Worm (Caenorhabditis elegans): ENCODE measurements around the gene F18C5.5.

Gene F18C5.5

DNA sequence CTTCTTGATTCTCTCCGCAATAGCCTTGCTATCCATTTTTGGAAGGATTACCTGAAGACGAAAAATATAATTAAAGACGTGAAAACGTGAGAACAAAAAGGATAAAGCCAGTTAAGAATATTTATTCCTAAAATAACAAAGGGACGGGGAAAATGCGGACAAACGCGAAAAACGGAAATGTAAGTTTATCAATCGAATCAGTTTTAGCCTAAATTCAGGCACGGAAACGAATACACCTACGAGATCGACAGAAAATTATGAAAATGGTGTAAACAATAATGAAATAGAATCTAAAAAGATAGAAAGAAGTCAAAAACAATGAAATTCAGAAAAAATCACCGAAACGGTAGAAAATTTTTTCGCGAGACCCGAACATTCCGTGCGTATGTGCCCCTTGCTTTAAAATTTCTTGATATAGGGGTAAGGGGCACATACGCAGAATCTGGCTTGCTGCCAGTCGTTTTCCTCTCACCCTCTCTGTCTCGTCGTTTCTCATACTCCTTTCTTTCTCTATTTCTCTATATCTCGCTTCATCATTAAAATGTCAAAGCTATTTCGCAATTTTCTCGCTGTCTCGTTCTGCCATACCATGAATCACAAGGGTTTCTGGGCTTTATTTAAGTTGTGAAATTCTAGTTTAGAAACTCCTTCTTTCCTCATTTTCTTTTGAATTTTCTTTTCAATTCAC is 22.2 kb upstream of the F18C5.5 start, which contains the start of gene icd-1 (continued):
- peak; percentile 71 for TF ChIP-seq madf-8 (GFP tag; conservative IDR thresholded peaks at IDR 0.05)
- TF ChIP-seq Y95B8A.8 (GFP tag; IDR thresholded peaks at IDR 0.05): peak; percentile 83
- TF ChIP-seq tlf-1 (GFP tag; optimal IDR thresholded peaks at IDR 0.05): peak; percentile 94
- TF ChIP-seq ets-4 (GFP tag; optimal IDR thresholded peaks at IDR 0.05): no peak
- peak; percentile 72; the same call in 1 of the 2 replicates for TF ChIP-seq attf-3 (GFP tag; conservative IDR thresholded peaks at IDR 0.05)
- TF ChIP-seq ceh-79 (tag; optimal IDR thresholded peaks at IDR 0.05): no peak
- TF ChIP-seq lin-40 (tag; optimal IDR thresholded peaks at IDR 0.05): peak; percentile 95
- TF ChIP-seq B0261.1 (tag; optimal IDR thresholded peaks at IDR 0.05): peak; percentile 20
- TF ChIP-seq lin-54 (GFP tag; optimal IDR thresholded peaks at IDR 0.05): peak; percentile 90
- TF ChIP-seq F39B2.1 (GFP tag; IDR thresholded peaks at IDR 0.05): no peak
- peak; percentile 85 for TF ChIP-seq lir-1 (GFP tag; conservative IDR thresholded peaks at IDR 0.05)
- TF ChIP-seq ztf-25 (GFP tag; IDR thresholded peaks at IDR 0.05): no peak
- TF ChIP-seq hmg-20 (GFP tag; IDR thresholded peaks at IDR 0.05): 0 out of 2 replicates have a peak, but pooled peaks have one; percentile 55
- no peak for TF ChIP-seq nhr-179 (tag; optimal IDR thresholded peaks at IDR 0.05)
- TF ChIP-seq hsf-1 (GFP tag; IDR thresholded peaks at IDR 0.05): peak; percentile 97
- TF ChIP-seq nfya-1 (tag; optimal IDR thresholded peaks at IDR 0.05; ENCODE audit: borderline replicate concordance, insufficient read depth): no peak
- no peak for TF ChIP-seq ceh-58 (GFP tag; IDR thresholded peaks at IDR 0.05)
- TF ChIP-seq zfh-2 (GFP tag; conservative IDR thresholded peaks at IDR 0.05): peak; percentile 84
- TF ChIP-seq hmg-1.2 (GFP tag; IDR thresholded peaks at IDR 0.05): peak; percentile 99
- TF ChIP-seq Y79H2A.3 (GFP tag; conservative IDR thresholded peaks at IDR 0.05): no peak; the same call in 1 of the 2 replicates
- peak; percentile 77 for TF ChIP-seq snpc-1.1 (tag; optimal IDR thresholded peaks at IDR 0.05; ENCODE audit: insufficient read depth)
- peak; percentile 99 for TF ChIP-seq cebp-1 (GFP tag; IDR thresholded peaks at IDR 0.05)
- peak; percentile 100 for TF ChIP-seq cebp-1 (tag; optimal IDR thresholded peaks at IDR 0.05)
- no peak for TF ChIP-seq akir-1 (GFP tag; optimal IDR thresholded peaks at IDR 0.05)
- peak; percentile 74; the same call in 1 of the 2 replicates for TF ChIP-seq B0019.2 (GFP tag; conservative IDR thresholded peaks at IDR 0.05)
- peak; percentile 90 for TF ChIP-seq somi-1 (GFP tag; optimal IDR thresholded peaks at IDR 0.05)
- 0 out of 2 replicates have a peak, but pooled peaks have one; percentile 28 for TF ChIP-seq egl-18 (GFP tag; IDR thresholded peaks at IDR 0.05)
- TF ChIP-seq nfyb-1 (GFP tag; IDR thresholded peaks at IDR 0.05): peak; percentile 94
- no peak for TF ChIP-seq T07F8.4 (tag; optimal IDR thresholded peaks at IDR 0.05)
- TF ChIP-seq cebp-2 (GFP tag; IDR thresholded peaks at IDR 0.05): 0 out of 2 replicates have a peak, but pooled peaks have one; percentile 55
- TF ChIP-seq F49E8.2 (tag; optimal IDR thresholded peaks at IDR 0.05; ENCODE audit: insufficient read depth): peak; percentile 96
- TF ChIP-seq snpc-1.3 (tag; optimal IDR thresholded peaks at IDR 0.05; ENCODE audit: insufficient read depth): peak; percentile 89
- peak; percentile 58 for TF ChIP-seq hrde-1 (tag; optimal IDR thresholded peaks at IDR 0.05; ENCODE audit: borderline replicate concordance)
- no peak for TF ChIP-seq mel-28 (tag; optimal IDR thresholded peaks at IDR 0.05; ENCODE audit: borderline replicate concordance)
- peak; percentile 93 for TF ChIP-seq rcor-1 (GFP tag; IDR thresholded peaks at IDR 0.05)
- peak; percentile 82 for TF ChIP-seq atf-7 (tag; optimal IDR thresholded peaks at IDR 0.05)
- peak; percentile 30 for TF ChIP-seq ztf-3 (GFP tag; optimal IDR thresholded peaks at IDR 0.05)
- TF ChIP-seq unc-130 (GFP tag; optimal IDR thresholded peaks at IDR 0.05): peak; percentile 88
- TF ChIP-seq egrh-3 (GFP tag; IDR thresholded peaks at IDR 0.05): 0 out of 2 replicates have a peak, but pooled peaks have one; percentile 45
- peak; percentile 36 for TF ChIP-seq dpl-1 (GFP tag; optimal IDR thresholded peaks at IDR 0.05)
- peak in 1 of 2 experiments; percentile 65 for TF ChIP-seq rec-8 (tag; optimal IDR thresholded peaks at IDR 0.05)
- peak; percentile 78 for TF ChIP-seq ceh-91 (GFP tag; IDR thresholded peaks at IDR 0.05)
- TF ChIP-seq D2030.7 (GFP tag; IDR thresholded peaks at IDR 0.05): peak; percentile 89
- TF ChIP-seq snpc-3.4 (tag; optimal IDR thresholded peaks at IDR 0.05): peak; percentile 96
- TF ChIP-seq Y53F4B.3 (GFP tag; IDR thresholded peaks at IDR 0.05): 0 out of 2 replicates have a peak, but pooled peaks have one; percentile 10
